Worm (Caenorhabditis elegans) whole organism, L3 larva: ENCODE measurements around the gene R166.3.
"Not testable (repeated sequence)": the region's sequence is repeated elsewhere in the genome, so short reads cannot be mapped to it uniquely, and the experiment has no call there.

Experiments used
- ZK546.5 ChIP-seq: sonication (generic microtip); optimal IDR thresholded peaks from 2 replicates; lab custom pipeline; 2017; ENCODE audit warnings: missing biosample characterization, missing genetic modification characterization
- aly-2 ChIP-seq: fragments of 150-350 bp; optimal IDR thresholded peaks from 2 replicates; lab custom pipeline; 2014; ENCODE audit warnings: missing biosample characterization, missing genetic modification characterization
- ceh-28 ChIP-seq: fragments of 150-350 bp; optimal IDR thresholded peaks from 2 replicates; lab custom pipeline; 2014; ENCODE audit warnings: missing biosample characterization, missing genetic modification reagents, missing genetic modification characterization
- ceh-9 ChIP-seq: sonication (generic microtip); optimal IDR thresholded peaks from 2 replicates; lab custom pipeline; 2018; ENCODE audit warnings: missing biosample characterization, missing genetic modification characterization
- daf-12 ChIP-seq: fragments of 150-350 bp; optimal IDR thresholded peaks from 2 replicates; lab custom pipeline; 2014; ENCODE audit warnings: missing biosample characterization, missing genetic modification reagents, missing genetic modification characterization
- egl-5 ChIP-seq: fragments of 150-350 bp; optimal IDR thresholded peaks from 2 replicates; lab custom pipeline; 2017; ENCODE audit warnings: missing biosample characterization, missing genetic modification reagents, missing genetic modification characterization, inconsistent platforms
- elt-2 ChIP-seq: sonication (generic microtip); optimal IDR thresholded peaks from 2 replicates; lab custom pipeline; 2016; ENCODE audit warnings: missing genetic modification reagents, mild to moderate bottlenecking, missing genetic modification characterization, missing compliant biosample characterization
- elt-3 ChIP-seq, 3 experiments: fragments of 150-350 bp in 1 of 3; sonication (generic microtip) in 2 of 3; optimal IDR thresholded peaks; 2 replicates in 2 of 3; 4 replicates in 1 of 3; lab custom pipeline; 2014 to 2017; ENCODE audit warnings: missing biosample characterization in 3 of 3, missing genetic modification characterization in 3 of 3
- eor-1 ChIP-seq, 2 experiments: fragments of 150-350 bp; optimal IDR thresholded peaks; 2 replicates each; lab custom pipeline; 2014 to 2018; ENCODE audit warnings: missing biosample characterization in 2 of 2, missing genetic modification characterization in 2 of 2
- fkh-10 ChIP-seq: sonication (generic microtip); optimal IDR thresholded peaks from 2 replicates; lab custom pipeline; 2017; ENCODE audit warnings: missing biosample characterization, missing genetic modification reagents, missing genetic modification characterization
- fkh-2 ChIP-seq: fragments of 150-350 bp; optimal IDR thresholded peaks from 2 replicates; lab custom pipeline; 2014; ENCODE audit warnings: missing biosample characterization, missing genetic modification reagents, missing genetic modification characterization
- fos-1 ChIP-seq: fragments of 150-350 bp; optimal IDR thresholded peaks from 2 replicates; lab custom pipeline; 2014; ENCODE audit warnings: missing biosample characterization, missing genetic modification characterization
- jun-1 ChIP-seq: fragments of 150-350 bp; optimal IDR thresholded peaks from 2 replicates; lab custom pipeline; 2014; ENCODE audit warnings: missing biosample characterization, missing genetic modification reagents, missing genetic modification characterization
- lin-39 ChIP-seq: fragments of 150-350 bp; optimal IDR thresholded peaks from 2 replicates; lab custom pipeline; 2018; ENCODE audit warnings: missing biosample characterization, missing genetic modification reagents, missing genetic modification characterization
- lsy-12 ChIP-seq: sonication (generic microtip); optimal IDR thresholded peaks from 2 replicates; lab custom pipeline; 2016; ENCODE audit warnings: mild to moderate bottlenecking, missing genetic modification characterization, missing compliant biosample characterization
- mdl-1 ChIP-seq: fragments of 150-350 bp; optimal IDR thresholded peaks from 2 replicates; lab custom pipeline; 2014; ENCODE audit warnings: missing biosample characterization, missing genetic modification characterization
- nfya-1 ChIP-seq: sonication (generic microtip); optimal IDR thresholded peaks from 2 replicates; lab custom pipeline; 2017; ENCODE audit warnings: missing genetic modification characterization, mild to moderate bottlenecking, missing compliant biosample characterization, antibody characterized with exemption, moderate library complexity; ENCODE audit not compliant: insufficient read depth
- nhr-11 ChIP-seq: fragments of 150-350 bp; optimal IDR thresholded peaks from 2 replicates; lab custom pipeline; 2014; ENCODE audit warnings: missing biosample characterization, missing genetic modification characterization
- nhr-23 ChIP-seq: fragments of 150-350 bp; optimal IDR thresholded peaks from 2 replicates; lab custom pipeline; 2014; ENCODE audit warnings: missing biosample characterization, missing genetic modification reagents, missing genetic modification characterization
- nhr-237 ChIP-seq: fragments of 150-350 bp; optimal IDR thresholded peaks from 2 replicates; lab custom pipeline; 2014; ENCODE audit warnings: missing biosample characterization, missing genetic modification characterization
- nhr-25 ChIP-seq: sonication (generic microtip); optimal IDR thresholded peaks from 2 replicates; lab custom pipeline; 2017; ENCODE audit warnings: missing biosample characterization, missing genetic modification characterization
- nhr-28 ChIP-seq: fragments of 150-350 bp; optimal IDR thresholded peaks from 2 replicates; lab custom pipeline; 2014; ENCODE audit warnings: missing biosample characterization, missing genetic modification characterization
- nhr-43 ChIP-seq: sonication (generic microtip); optimal IDR thresholded peaks from 2 replicates; lab custom pipeline; 2016; ENCODE audit warnings: mild to moderate bottlenecking, missing genetic modification characterization, missing compliant biosample characterization; ENCODE audit not compliant: poor library complexity, severe bottlenecking
- nhr-67 ChIP-seq: fragments of 150-350 bp; optimal IDR thresholded peaks from 2 replicates; lab custom pipeline; 2014; ENCODE audit warnings: missing biosample characterization, missing genetic modification characterization
- nhr-76 ChIP-seq: fragments of 150-350 bp; sonication (generic microtip); optimal IDR thresholded peaks from 5 replicates; lab custom pipeline; 2014; ENCODE audit warnings: missing biosample characterization, missing genetic modification characterization
- nhr-77 ChIP-seq: fragments of 150-350 bp; optimal IDR thresholded peaks from 2 replicates; lab custom pipeline; 2014; ENCODE audit warnings: missing biosample characterization, missing genetic modification characterization
- pha-4 ChIP-seq: fragments of 150-350 bp; optimal IDR thresholded peaks from 2 replicates; lab custom pipeline; 2014; ENCODE audit warnings: missing biosample characterization, missing genetic modification reagents, missing genetic modification characterization
- pqm-1 ChIP-seq: fragments of 150-350 bp; optimal IDR thresholded peaks from 2 replicates; lab custom pipeline; 2017; ENCODE audit warnings: missing biosample characterization, missing genetic modification characterization, inconsistent platforms
- skn-1 ChIP-seq: fragments of 150-350 bp; optimal IDR thresholded peaks from 2 replicates; lab custom pipeline; 2014; ENCODE audit warnings: missing biosample characterization, missing genetic modification characterization
- snpc-4 ChIP-seq: fragments of 150-350 bp; optimal IDR thresholded peaks from 2 replicates; lab custom pipeline; 2014; ENCODE audit warnings: missing biosample characterization, missing genetic modification characterization
- tbx-2 ChIP-seq: sonication (generic microtip); optimal IDR thresholded peaks from 2 replicates; lab custom pipeline; 2016; ENCODE audit warnings: mild to moderate bottlenecking, missing genetic modification characterization, missing compliant biosample characterization
- zag-1 ChIP-seq: fragments of 150-350 bp; optimal IDR thresholded peaks from 2 replicates; lab custom pipeline; 2014; ENCODE audit warnings: missing biosample characterization, missing genetic modification characterization
- ztf-4 ChIP-seq: fragments of 150-350 bp; optimal IDR thresholded peaks from 2 replicates; lab custom pipeline; 2014; ENCODE audit warnings: missing biosample characterization, missing genetic modification characterization

Gene R166.3

DNA sequence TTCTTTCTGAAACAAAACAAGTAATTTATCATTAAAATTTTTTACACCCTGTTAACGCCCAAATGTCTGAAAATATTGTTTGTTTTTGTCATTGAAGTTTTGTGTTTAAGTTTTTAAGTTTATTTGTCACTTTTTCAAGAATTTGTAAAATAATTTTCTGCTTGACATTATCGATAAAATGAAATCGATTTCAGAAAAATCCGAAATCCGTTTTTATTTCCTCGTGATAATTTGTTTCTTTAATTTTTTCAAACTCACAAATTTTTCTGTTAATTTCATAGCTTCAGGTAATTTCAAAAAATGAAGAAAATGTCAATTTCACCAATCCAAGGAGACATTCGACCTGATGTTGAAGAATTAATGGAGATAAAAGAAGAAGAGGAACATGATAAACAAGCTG lies 43.2 kb downstream of the R166.3 start, which contains the start of gene ZK666.12:
ZK666.12 (plus strand) TSS at position 301 of the 400 bp plus-strand sequence.
- no peak for TF ChIP-seq zag-1 (tag; lab: Kevin White, UChicago)
- no peak for TF ChIP-seq elt-2 (tag; lab: Kevin White, UChicago)
- no peak for TF ChIP-seq elt-3 (tag; optimal IDR thresholded peaks at IDR 0.05; lab: Kevin White, UChicago)
- no peak for TF ChIP-seq nhr-25 (tag; lab: Kevin White, UChicago)
- no peak for TF ChIP-seq ceh-9 (tag; lab: Kevin White, UChicago)

ce11 chrII:10494467-10494866 lies 44.7 kb downstream of the R166.3 start, which contains the start of gene ZK666.14:
Gene ZK666.14 (plus strand): TSS chrII:10494767.
- TF ChIP-seq jun-1 (tag; lab: Kevin White, UChicago) (no peak), fos-1 (tag; lab: Kevin White, UChicago) (no peak), daf-12 (tag; lab: Kevin White, UChicago) (no peak), ZK546.5 (tag; lab: Kevin White, UChicago) (no peak), eor-1 (tag; optimal IDR thresholded peaks at IDR 0.05; lab: Kevin White, UChicago) (no peak), ceh-28 (tag; lab: Kevin White, UChicago) (no peak), mdl-1 (tag; lab: Kevin White, UChicago) (no peak), zag-1 (tag; lab: Kevin White, UChicago) (no peak), snpc-4 (tag; lab: Kevin White, UChicago) (no peak), nhr-67 (no peak), fkh-10 (no peak), pha-4 (tag; lab: Kevin White, UChicago) (no peak), fkh-2 (tag; lab: Kevin White, UChicago) (no peak), pqm-1 (no peak), aly-2 (no peak), nhr-11 (tag; lab: Kevin White, UChicago) (no peak), ztf-4 (tag; lab: Kevin White, UChicago) (no peak), nhr-77 (tag; lab: Kevin White, UChicago) (no peak)

DNA sequence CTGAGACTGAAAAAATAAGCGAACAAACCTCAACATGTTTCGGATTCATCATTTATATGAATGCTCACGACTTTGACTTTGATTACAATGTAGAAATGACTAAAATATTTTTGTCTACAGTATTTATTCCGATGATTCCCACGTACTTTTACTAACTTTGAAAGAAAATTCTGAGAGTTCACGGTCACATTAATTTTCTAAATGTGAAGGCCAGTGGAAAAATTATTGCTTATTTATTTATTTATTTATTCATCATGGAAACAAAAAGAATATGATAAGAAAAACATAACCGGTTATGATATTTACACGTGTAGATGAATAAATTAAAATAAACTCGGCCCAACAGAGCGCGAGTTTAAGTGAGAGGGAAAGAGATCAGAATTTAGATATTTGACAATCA lies 46.1 kb downstream of the R166.3 start, which contains the start of gene ZK666.8:
ZK666.8 (minus strand) TSS at position 101 of the 400 bp plus-strand sequence.
- TF ChIP-seq lin-39; lsy-12 (tag; lab: Kevin White, UChicago); nhr-28: not testable (repeated sequence)

ce11 chrII:10490329-10490728 lies 48.8 kb downstream of the R166.3 start, which contains the start of gene clec-61:
Gene clec-61 (minus strand): TSS chrII:10490537.
- TF ChIP-seq eor-1 (tag; optimal IDR thresholded peaks at IDR 0.05; lab: Kevin White, UChicago), result no peak
- no peak for TF ChIP-seq zag-1 (tag; lab: Kevin White, UChicago)
- TF ChIP-seq nhr-76 (tag; lab: Kevin White, UChicago), result no peak
- no peak for TF ChIP-seq aly-2
- no peak for TF ChIP-seq nhr-43 (tag; lab: Kevin White, UChicago)
- TF ChIP-seq tbx-2, result no peak
- no peak for TF ChIP-seq elt-3 (tag; optimal IDR thresholded peaks at IDR 0.05; lab: Kevin White, UChicago)
- no peak for TF ChIP-seq nhr-237 (tag; lab: Kevin White, UChicago)
- no peak for TF ChIP-seq nfya-1 (tag; lab: Kevin White, UChicago)
- TF ChIP-seq snpc-4 (tag; lab: Kevin White, UChicago), result no peak
- no peak for TF ChIP-seq jun-1 (tag; lab: Kevin White, UChicago)
- TF ChIP-seq skn-1 (tag; lab: Kevin White, UChicago), result no peak
- no peak for TF ChIP-seq egl-5
- TF ChIP-seq lsy-12 (tag; lab: Kevin White, UChicago), result no peak
- TF ChIP-seq daf-12 (tag; lab: Kevin White, UChicago), result no peak
- TF ChIP-seq nhr-23 (tag; lab: Kevin White, UChicago), result no peak
- no peak for TF ChIP-seq nhr-67
